Worm (Caenorhabditis elegans) whole organism, L1 larva: ENCODE data around the gene fib-1.

ENCODE experiments used
- Y116A8C.19 ChIP-seq: sonication (generic microtip); optimal IDR thresholded peaks from 2 replicates; lab custom pipeline; 2016; ENCODE audit warnings: missing compliant biosample characterization, missing genetic modification characterization, borderline replicate concordance
- lin-13 ChIP-seq: fragments of 150-350 bp; optimal IDR thresholded peaks from 2 replicates; lab custom pipeline; 2014; ENCODE audit warnings: missing biosample characterization, missing genetic modification reagents, missing genetic modification characterization
- nhr-90 ChIP-seq: sonication (generic microtip); optimal IDR thresholded peaks from 2 replicates; lab custom pipeline; 2016; ENCODE audit warnings: mild to moderate bottlenecking, missing genetic modification characterization, missing compliant biosample characterization; ENCODE audit not compliant: poor library complexity
- unc-62 ChIP-seq: fragments of 150-350 bp; optimal IDR thresholded peaks from 2 replicates; lab custom pipeline; 2014; ENCODE audit warnings: missing biosample characterization, missing genetic modification reagents, missing genetic modification characterization

DNA sequence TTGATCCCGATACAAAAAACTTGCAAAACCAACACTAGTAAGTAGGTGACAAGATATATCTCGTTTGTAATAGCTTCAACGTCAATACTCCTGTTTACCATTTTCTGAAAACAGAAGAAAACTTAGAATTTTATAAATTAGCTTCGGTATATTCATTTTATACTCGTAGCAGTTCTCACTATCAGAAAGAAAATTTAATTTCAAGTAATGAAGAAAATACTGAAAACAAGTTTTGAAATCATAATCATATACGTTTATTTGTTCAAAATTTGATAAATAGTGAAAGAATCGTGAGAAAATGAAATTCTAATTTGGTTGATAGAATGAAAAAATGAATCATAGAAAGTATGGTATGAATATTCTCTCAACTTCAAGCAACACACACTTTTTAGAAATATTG lies 47.4 kb downstream of the fib-1 start, which contains the start of gene C30G7.5:
- TF ChIP-seq unc-62 (GFP tag; lab: Kevin White, UChicago) (no peak), Y116A8C.19 (no peak), lin-13 (GFP tag; lab: Kevin White, UChicago) (no peak), nhr-90 (tag; lab: Kevin White, UChicago) (no peak)
